Worm (Caenorhabditis elegans) whole organism, midembryonic: ENCODE data around the gene F02E11.3.

Experiments
- T22C8.4 ChIP-seq: fragments of 200-800 bp; sonication (Bioruptor generic); IDR thresholded peaks from 2 replicates; pipeline ENCODE4 v1.3.6; 2022; ENCODE audit warnings: missing genetic modification characterization, missing compliant biosample characterization
- cog-1 ChIP-seq: sonication (generic microtip); optimal IDR thresholded peaks from 2 replicates; lab custom pipeline; 2016; ENCODE audit warnings: missing genetic modification characterization, missing compliant biosample characterization
- flt-1 ChIP-seq: fragments of 200-800 bp; sonication (Bioruptor generic); IDR thresholded peaks from 2 replicates; pipeline ENCODE4 v1.3.6; 2022; ENCODE audit warnings: missing genetic modification characterization, missing compliant biosample characterization
- klf-2 ChIP-seq: fragments of 200-800 bp; sonication (Bioruptor generic); conservative IDR thresholded peaks from 2 replicates; pipeline ENCODE4 v1.3.6; 2022; ENCODE audit warnings: missing genetic modification reagents, missing genetic modification characterization, missing compliant biosample characterization
- med-1 ChIP-seq: sonication (generic microtip); optimal IDR thresholded peaks from 2 replicates; lab custom pipeline; 2017; ENCODE audit warnings: missing genetic modification characterization, mild to moderate bottlenecking, missing compliant biosample characterization, antibody characterized with exemption, missing genetic modification reagents; ENCODE audit not compliant: insufficient read depth
- ref-1 ChIP-seq: fragments of 200-800 bp; sonication (Bioruptor generic); conservative IDR thresholded peaks from 2 replicates; pipeline ENCODE4 v1.3.6; 2022; ENCODE audit warnings: missing genetic modification reagents, missing genetic modification characterization, missing compliant biosample characterization
- tab-1 ChIP-seq: fragments of 200-800 bp; sonication (Bioruptor generic); IDR thresholded peaks from 2 replicates; pipeline ENCODE4 v1.3.6; 2022; ENCODE audit warnings: missing genetic modification characterization, missing compliant biosample characterization
- ztf-23 ChIP-seq: fragments of 200-800 bp; sonication (Bioruptor generic); IDR thresholded peaks from 2 replicates; pipeline ENCODE4 v1.3.6; 2022; ENCODE audit warnings: missing genetic modification reagents, missing genetic modification characterization, missing compliant biosample characterization
- ztf-29 ChIP-seq: fragments of 200-800 bp; sonication (Bioruptor generic); IDR thresholded peaks from 2 replicates; pipeline ENCODE4 v1.3.6; 2022; ENCODE audit warnings: missing genetic modification reagents, missing genetic modification characterization, missing compliant biosample characterization

DNA sequence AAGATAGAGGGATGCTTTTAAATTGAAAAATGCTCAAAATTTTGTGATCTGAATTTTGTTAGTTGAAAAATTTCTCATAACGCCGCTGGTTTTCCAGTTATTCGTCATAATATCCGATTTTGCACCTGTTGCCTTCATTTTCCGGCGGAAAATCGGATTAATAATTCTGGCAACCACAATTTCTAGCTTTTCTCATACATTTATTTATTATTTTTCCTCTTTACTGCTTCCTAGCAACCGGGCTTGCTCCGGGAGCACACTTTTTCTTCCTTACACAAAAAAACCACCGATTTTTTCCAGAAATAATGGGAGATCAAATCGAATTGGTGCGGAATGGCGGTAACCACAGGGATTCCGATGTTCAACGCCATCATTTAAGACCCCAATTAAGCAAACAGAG, 7.5 kb downstream of the F02E11.3 start, which contains the start of gene F02E11.7:
- TF ChIP-seq flt-1 (GFP tag; lab: Robert Waterston, UW): no peak
- TF ChIP-seq cog-1 (tag; lab: Kevin White, UChicago): no peak
- TF ChIP-seq tab-1 (GFP tag; lab: Robert Waterston, UW): no peak
- no peak for TF ChIP-seq ztf-29 (GFP tag; lab: Robert Waterston, UW)
- TF ChIP-seq med-1 (GFP tag; lab: Kevin White, UChicago): no peak
- no peak for TF ChIP-seq ztf-23 (GFP tag; lab: Robert Waterston, UW)
- no peak for TF ChIP-seq T22C8.4 (GFP tag; lab: Robert Waterston, UW)
- no peak for TF ChIP-seq ref-1
- TF ChIP-seq klf-2 (GFP tag; lab: Robert Waterston, UW): no peak
